Fruit fly (Drosophila melanogaster) whole organism, embryonic: ENCODE measurements around the gene ClpX.

ENCODE experiments used
- Side ChIP-seq: fragments of 200-800 bp; sonication (Bioruptor generic); optimal IDR thresholded peaks from 2 replicates; lab custom pipeline; 2016; ENCODE audit warnings: missing biosample characterization, missing genetic modification characterization
- maf-S ChIP-seq: fragments of 200-800 bp; sonication (Bioruptor generic); optimal IDR thresholded peaks from 2 replicates; lab custom pipeline; 2016; ENCODE audit warnings: missing biosample characterization, missing genetic modification characterization

DNA sequence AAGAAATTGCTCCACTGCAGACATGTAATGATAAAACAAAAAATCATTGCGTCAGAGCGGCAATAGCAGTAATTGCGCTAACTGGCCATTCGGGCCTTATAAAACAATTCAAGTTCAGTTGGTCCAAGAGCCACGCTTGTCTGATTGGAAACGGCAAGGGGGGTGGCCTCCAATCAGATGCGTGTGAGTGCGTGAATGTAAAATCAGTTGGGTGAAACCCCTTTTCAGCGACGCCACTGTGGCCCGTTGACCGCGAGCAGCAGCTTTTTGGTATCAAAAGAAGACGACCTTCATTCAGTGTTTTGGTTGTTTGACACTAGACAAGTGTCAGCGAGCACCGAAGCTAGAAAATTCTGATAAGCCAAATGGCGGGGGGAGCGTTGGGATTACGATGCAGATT is 1.2 kb downstream of the ClpX start:
- TF ChIP-seq Side (no peak), maf-S (GFP tag; lab: Kevin White, UChicago) (no peak)
